Worm (Caenorhabditis elegans): ENCODE measurements around the gene Y16B4A.2.
A peak's percentile ranks its signal among the peaks of the same experiment; 100 is the strongest.

The Y16B4A.2 gene

DNA sequence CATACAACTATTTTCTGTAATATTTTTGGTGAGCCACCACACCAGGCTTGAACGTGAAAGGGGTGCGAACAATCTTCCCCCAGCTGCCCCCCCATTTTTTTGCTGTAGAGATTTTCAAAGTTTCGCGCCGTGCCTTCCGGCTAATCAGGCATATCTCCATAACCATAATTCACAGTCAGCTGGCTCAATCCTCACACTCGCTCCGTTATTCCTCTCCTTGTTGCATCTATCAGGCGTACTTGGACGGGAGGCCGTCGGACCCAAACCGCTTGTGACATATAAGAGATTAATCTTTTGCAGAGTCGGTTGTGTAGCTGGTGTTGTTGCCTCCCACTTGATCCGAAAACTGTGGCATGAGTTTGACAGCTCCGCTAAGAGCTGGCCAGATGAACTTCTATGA is 1.6 kb upstream of the Y16B4A.2 start, which contains the start of gene unc-3:
TSS of gene unc-3 (plus strand) at position 301 of the 400 bp plus-strand sequence.
- TF ChIP-seq ham-2 (GFP tag; optimal IDR thresholded peaks at IDR 0.05): no peak
- TF ChIP-seq M03D4.4 (tag; optimal IDR thresholded peaks at IDR 0.05): no peak
- TF ChIP-seq flh-1 (GFP tag; optimal IDR thresholded peaks at IDR 0.05): no peak
- TF ChIP-seq nhr-76 (tag; optimal IDR thresholded peaks at IDR 0.05): no peak
- no peak for TF ChIP-seq nhr-28 (tag; optimal IDR thresholded peaks at IDR 0.05)
- no peak for TF ChIP-seq unc-120 (tag; optimal IDR thresholded peaks at IDR 0.05; ENCODE audit: poor library complexity, severe bottlenecking)
- no peak for TF ChIP-seq ztf-11 (tag; optimal IDR thresholded peaks at IDR 0.05)

DNA sequence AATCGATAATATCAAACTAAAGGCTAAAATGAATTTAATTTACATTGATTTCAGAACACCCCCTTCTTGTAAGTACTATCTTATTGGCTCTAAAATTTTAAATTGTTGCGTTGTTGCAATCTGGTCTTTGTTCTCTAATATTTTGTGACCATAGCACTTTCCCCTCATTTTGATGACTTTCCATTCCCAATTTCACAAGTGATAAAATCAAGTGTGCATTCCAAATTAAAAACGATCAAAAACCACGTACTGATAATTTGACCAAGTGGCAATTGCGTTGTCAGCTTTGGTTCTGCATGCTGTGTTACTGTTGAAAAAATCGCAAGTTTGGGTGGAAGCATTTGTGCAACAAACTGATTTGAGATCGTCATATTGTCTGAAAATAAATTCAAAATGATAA is 1.3 kb downstream of the Y16B4A.2 start:
- no peak for TF ChIP-seq nhr-12 (tag; optimal IDR thresholded peaks at IDR 0.05)
- TF ChIP-seq nhr-2 (tag; optimal IDR thresholded peaks at IDR 0.05): no peak
- no peak for TF ChIP-seq tbx-8 (GFP tag; optimal IDR thresholded peaks at IDR 0.05)
- no peak for TF ChIP-seq M03D4.4 (tag; optimal IDR thresholded peaks at IDR 0.05)
- no peak for TF ChIP-seq nhr-76 (tag; optimal IDR thresholded peaks at IDR 0.05)
- no peak for TF ChIP-seq sem-2 (GFP tag; optimal IDR thresholded peaks at IDR 0.05)
- TF ChIP-seq mls-2 (tag; optimal IDR thresholded peaks at IDR 0.05): no peak

DNA sequence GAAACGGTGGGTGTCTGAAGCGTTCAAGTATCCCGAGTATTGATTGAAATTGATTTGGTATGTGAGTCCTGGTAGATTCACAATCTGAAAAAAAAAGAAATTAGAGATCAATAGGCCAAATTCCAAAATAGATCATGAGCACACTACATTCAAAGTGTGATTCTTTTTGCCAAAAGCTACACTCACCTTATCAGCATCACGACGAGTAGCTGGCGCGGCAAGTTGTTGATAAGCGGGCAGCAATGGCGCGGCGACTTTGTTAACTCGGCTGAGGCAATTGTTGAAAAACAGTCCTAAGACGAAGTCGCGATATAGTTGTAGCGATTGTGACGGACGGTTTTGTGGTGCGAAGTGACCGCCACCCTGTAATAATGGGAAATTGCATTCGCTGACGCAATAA is 2.7 kb downstream of the Y16B4A.2 start:
- TF ChIP-seq drap-1 (GFP tag; optimal IDR thresholded peaks at IDR 0.05) (no peak), mab-5 (tag; optimal IDR thresholded peaks at IDR 0.05) (no peak), elt-1 (tag; optimal IDR thresholded peaks at IDR 0.05; ENCODE audit: borderline replicate concordance, insufficient read depth) (no peak), M03D4.4 (tag; optimal IDR thresholded peaks at IDR 0.05) (no peak)

- TF ChIP-seq unc-62 (GFP tag; optimal IDR thresholded peaks at IDR 0.05) (no peak), lin-32 (GFP tag; optimal IDR thresholded peaks at IDR 0.05) (no peak), elt-3 (tag; optimal IDR thresholded peaks at IDR 0.05) (no peak), drap-1 (GFP tag; optimal IDR thresholded peaks at IDR 0.05) (no peak), lin-13 (tag; optimal IDR thresholded peaks at IDR 0.05) (no peak), mep-1 (tag; optimal IDR thresholded peaks at IDR 0.05) (no peak), unc-39 (tag; optimal IDR thresholded peaks at IDR 0.05) (no peak)
These were observed 3.8 kb downstream of the Y16B4A.2 start for ce11 chrX:14767813-14768212.

DNA sequence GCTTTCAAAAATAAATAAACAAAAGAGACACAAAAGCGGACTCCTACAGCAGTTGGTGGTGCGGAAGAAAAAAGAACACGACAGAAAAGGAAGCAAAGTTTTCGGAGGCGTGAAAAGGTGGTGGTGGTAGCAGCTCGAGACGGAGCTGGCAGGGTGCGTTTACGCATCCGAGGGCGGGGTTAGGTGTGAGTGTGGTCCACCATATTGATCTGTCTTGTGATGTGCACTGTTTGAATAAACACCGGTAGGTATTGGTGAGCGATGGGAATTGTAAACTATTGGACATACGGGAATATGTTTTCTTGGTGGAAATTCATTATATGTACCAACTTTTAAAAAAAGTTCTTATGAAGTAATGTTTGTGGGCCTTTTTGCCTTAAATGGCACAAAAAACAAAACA is 10.6 kb downstream of the Y16B4A.2 start, which contains the start of gene C05G5.5:
TSS of gene C05G5.5 (minus strand) at position 101 of the 400 bp plus-strand sequence.
- TF ChIP-seq mls-2 (tag; optimal IDR thresholded peaks at IDR 0.05): peak; percentile 2
- TF ChIP-seq zip-8 (tag; optimal IDR thresholded peaks at IDR 0.05): no peak
- no peak for TF ChIP-seq snpc-4 (tag; optimal IDR thresholded peaks at IDR 0.05)

DNA sequence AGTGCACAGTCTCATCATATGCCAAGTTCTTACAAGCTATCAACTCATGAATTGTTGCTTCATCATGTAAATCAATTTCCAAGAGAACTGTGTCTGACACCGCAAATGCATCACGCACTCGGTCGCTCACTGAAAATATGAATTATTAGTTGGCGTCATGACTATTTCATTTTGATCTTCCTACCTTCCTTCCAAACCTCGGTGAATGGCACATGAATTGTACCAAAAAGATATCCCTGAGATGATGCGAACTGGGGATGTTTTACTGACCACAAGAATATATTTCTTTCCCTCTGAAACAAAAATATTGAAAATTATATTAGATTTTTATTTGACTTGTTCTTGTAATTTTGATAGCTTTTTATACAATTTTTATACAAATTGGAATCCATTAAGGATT is 11.5 kb downstream of the Y16B4A.2 start:
- TF ChIP-seq nhr-237 (tag; optimal IDR thresholded peaks at IDR 0.05) (no peak), lsy-2 (tag; optimal IDR thresholded peaks at IDR 0.05) (no peak), unc-120 (tag; optimal IDR thresholded peaks at IDR 0.05; ENCODE audit: poor library complexity, severe bottlenecking) (no peak), mep-1 (tag; optimal IDR thresholded peaks at IDR 0.05) (no peak), cnd-1 (tag; optimal IDR thresholded peaks at IDR 0.05) (no peak), pha-4 (tag; optimal IDR thresholded peaks at IDR 0.05) (no peak)

- TF ChIP-seq snpc-4 (tag; optimal IDR thresholded peaks at IDR 0.05): no peak
- peak; percentile 53 for TF ChIP-seq nhr-2 (tag; optimal IDR thresholded peaks at IDR 0.05)
- peak; percentile 59 for TF ChIP-seq zip-8 (tag; optimal IDR thresholded peaks at IDR 0.05)
These were observed 12.1 kb downstream of the Y16B4A.2 start for ce11 chrX:14759549-14759948.

DNA sequence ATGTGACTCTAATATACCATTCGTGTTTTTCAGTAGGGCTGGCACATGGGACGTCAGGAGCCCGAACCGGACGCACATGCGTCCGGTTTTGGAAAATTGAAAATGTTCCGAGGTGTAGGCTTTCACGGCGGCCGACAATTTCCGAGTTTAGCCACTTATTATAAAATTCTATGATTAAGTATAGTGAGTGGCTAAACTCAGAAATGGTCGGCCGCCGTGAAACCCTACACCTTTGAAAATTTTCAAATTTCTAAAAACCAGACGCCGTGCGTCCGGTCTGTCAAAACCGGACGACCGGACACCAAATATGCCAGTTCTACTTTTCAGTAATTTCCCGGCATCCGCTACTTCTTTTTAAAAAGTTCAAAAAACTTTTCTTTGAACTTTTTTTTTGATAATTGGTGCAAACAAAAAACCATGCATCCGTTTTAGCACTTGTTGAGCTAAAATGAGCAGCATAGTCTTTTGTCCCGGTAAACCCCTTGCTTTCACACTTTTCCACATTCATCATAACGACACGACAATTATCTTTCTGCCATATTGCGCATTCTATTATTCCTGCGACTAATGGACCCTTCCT is 13.9 kb downstream of the Y16B4A.2 start:
- no peak for TF ChIP-seq sem-2 (GFP tag; optimal IDR thresholded peaks at IDR 0.05)
- no peak for TF ChIP-seq ceh-39 (tag; optimal IDR thresholded peaks at IDR 0.05)
- TF ChIP-seq lin-13 (tag; optimal IDR thresholded peaks at IDR 0.05): no peak
- no peak for TF ChIP-seq mls-2 (tag; optimal IDR thresholded peaks at IDR 0.05)
